Fruit fly (Drosophila melanogaster): ENCODE data around the gene nyo.

The nyo gene

dm6 chr3R:31580586-31580994 is 37.8 kb downstream of the nyo start, which contains the start of the genes pygo and rod (continued):
- TF ChIP-seq CG33557 (GFP tag; optimal IDR thresholded peaks at IDR 0.05): no peak
- TF ChIP-seq gfzf (GFP tag; optimal IDR thresholded peaks at IDR 0.05): peak; percentile 90
- no peak for TF ChIP-seq peb (GFP tag; IDR thresholded peaks at IDR 0.05)
- no peak for TF ChIP-seq Six4 (GFP tag; optimal IDR thresholded peaks at IDR 0.05)
- TF ChIP-seq Stat92E (GFP tag; optimal IDR thresholded peaks at IDR 0.05): no peak
- TF ChIP-seq CG16779 (GFP tag; IDR thresholded peaks at IDR 0.05): no peak
- TF ChIP-seq sd (tag; optimal IDR thresholded peaks at IDR 0.05): peak; percentile 97
- no peak for TF ChIP-seq br (optimal IDR thresholded peaks at IDR 0.05)
- no peak for TF ChIP-seq CG2129 (GFP tag; IDR thresholded peaks at IDR 0.05; ENCODE audit: partially characterized antibody)
- TF ChIP-seq CG12659 (GFP tag; optimal IDR thresholded peaks at IDR 0.05): peak; percentile 56
- TF ChIP-seq CG8944 (GFP tag; optimal IDR thresholded peaks at IDR 0.05): no peak
- no peak for TF ChIP-seq CG15011 (GFP tag; optimal IDR thresholded peaks at IDR 0.05)
- no peak for TF ChIP-seq Bdp1 (GFP tag; optimal IDR thresholded peaks at IDR 0.05)
- no peak for TF ChIP-seq CG8478 (optimal IDR thresholded peaks at IDR 0.05)
- TF ChIP-seq MESR4 (GFP tag; optimal IDR thresholded peaks at IDR 0.05): peak; percentile 69
- no peak for TF ChIP-seq PHDP (tag; optimal IDR thresholded peaks at IDR 0.05)
- no peak for TF ChIP-seq sens-2 (GFP tag; IDR thresholded peaks at IDR 0.05)
- no peak for TF ChIP-seq CG11456 (GFP tag; IDR thresholded peaks at IDR 0.05)
- TF ChIP-seq Bteb2 (GFP tag; optimal IDR thresholded peaks at IDR 0.05): no peak
- TF ChIP-seq CG4617 (GFP tag; optimal IDR thresholded peaks at IDR 0.05; ENCODE audit: borderline replicate concordance): peak; percentile 25
- no peak for TF ChIP-seq wek (GFP tag; optimal IDR thresholded peaks at IDR 0.05)
- TF ChIP-seq CG7928 (GFP tag; optimal IDR thresholded peaks at IDR 0.05): no peak
- TF ChIP-seq dmrt11E (tag; optimal IDR thresholded peaks at IDR 0.05): no peak
- no peak for TF ChIP-seq CG4820 (GFP tag; optimal IDR thresholded peaks at IDR 0.05)
- peak; percentile 16 for TF ChIP-seq CG13424 (tag; optimal IDR thresholded peaks at IDR 0.05)
- no peak for TF ChIP-seq Adf1 (GFP tag; IDR thresholded peaks at IDR 0.05)
- TF ChIP-seq CG6254 (GFP tag; optimal IDR thresholded peaks at IDR 0.05): no peak
- TF ChIP-seq Dad (GFP tag; optimal IDR thresholded peaks at IDR 0.05): no peak
- TF ChIP-seq sna (GFP tag; IDR thresholded peaks at IDR 0.05; ENCODE audit: partially characterized antibody): peak; percentile 74
- TF ChIP-seq Nf-YA (GFP tag; IDR thresholded peaks at IDR 0.05): no peak
- no peak for TF ChIP-seq CG13894 (tag; optimal IDR thresholded peaks at IDR 0.05)
- TF ChIP-seq CG34376 (GFP tag; optimal IDR thresholded peaks at IDR 0.05): no peak
- no peak for TF ChIP-seq CG14667 (GFP tag; IDR thresholded peaks at IDR 0.05)
- TF ChIP-seq CG14710 (tag; optimal IDR thresholded peaks at IDR 0.05): peak; percentile 62
- no peak for TF ChIP-seq CG31388 (GFP tag; optimal IDR thresholded peaks at IDR 0.05)
- TF ChIP-seq CG2199 (GFP tag; IDR thresholded peaks at IDR 0.05): no peak
- TF ChIP-seq Chrac-16 (GFP tag; optimal IDR thresholded peaks at IDR 0.05): no peak
- TF ChIP-seq Sin3A (optimal IDR thresholded peaks at IDR 0.05): peak; percentile 93
- TF ChIP-seq CG11504 (tag; optimal IDR thresholded peaks at IDR 0.05): no peak
- TF ChIP-seq p53 (GFP tag; optimal IDR thresholded peaks at IDR 0.05): peak; percentile 39
- TF ChIP-seq gcm2 (GFP tag; optimal IDR thresholded peaks at IDR 0.05): no peak
- TF ChIP-seq CG11093 (GFP tag; IDR thresholded peaks at IDR 0.05): no peak
- 0 out of 4 replicates have a peak, but pooled peaks have one; percentile 60 for TF ChIP-seq chinmo (GFP tag; IDR thresholded peaks at IDR 0.05; ENCODE audit: partially characterized antibody)
- no peak for TF ChIP-seq pan (optimal IDR thresholded peaks at IDR 0.05)
- no peak for TF ChIP-seq pan (GFP tag; optimal IDR thresholded peaks at IDR 0.05 in 1 of 2, IDR thresholded peaks at IDR 0.05 in 1 of 2)
- TF ChIP-seq kay (GFP tag; optimal IDR thresholded peaks at IDR 0.05): no peak
- no peak for TF ChIP-seq cas (GFP tag; IDR thresholded peaks at IDR 0.05)
- TF ChIP-seq CG31441 (GFP tag; IDR thresholded peaks at IDR 0.05): no peak
- TF ChIP-seq slp2 (GFP tag; optimal IDR thresholded peaks at IDR 0.05): no peak
- TF ChIP-seq BEAF-32 (GFP tag; optimal IDR thresholded peaks at IDR 0.05): peak; percentile 68
- TF ChIP-seq cad (GFP tag; optimal IDR thresholded peaks at IDR 0.05): no peak
- TF ChIP-seq HLH4C (GFP tag; IDR thresholded peaks at IDR 0.05; ENCODE audit: partially characterized antibody): peak; percentile 72
- no peak for TF ChIP-seq C15 (GFP tag; IDR thresholded peaks at IDR 0.05)

All from whole organism, embryonic.